Fruit fly (Drosophila melanogaster): ENCODE measurements around the gene Ulp1.
A peak's percentile ranks its signal among the peaks of the same experiment; 100 is the strongest.

Gene Ulp1

DNA sequence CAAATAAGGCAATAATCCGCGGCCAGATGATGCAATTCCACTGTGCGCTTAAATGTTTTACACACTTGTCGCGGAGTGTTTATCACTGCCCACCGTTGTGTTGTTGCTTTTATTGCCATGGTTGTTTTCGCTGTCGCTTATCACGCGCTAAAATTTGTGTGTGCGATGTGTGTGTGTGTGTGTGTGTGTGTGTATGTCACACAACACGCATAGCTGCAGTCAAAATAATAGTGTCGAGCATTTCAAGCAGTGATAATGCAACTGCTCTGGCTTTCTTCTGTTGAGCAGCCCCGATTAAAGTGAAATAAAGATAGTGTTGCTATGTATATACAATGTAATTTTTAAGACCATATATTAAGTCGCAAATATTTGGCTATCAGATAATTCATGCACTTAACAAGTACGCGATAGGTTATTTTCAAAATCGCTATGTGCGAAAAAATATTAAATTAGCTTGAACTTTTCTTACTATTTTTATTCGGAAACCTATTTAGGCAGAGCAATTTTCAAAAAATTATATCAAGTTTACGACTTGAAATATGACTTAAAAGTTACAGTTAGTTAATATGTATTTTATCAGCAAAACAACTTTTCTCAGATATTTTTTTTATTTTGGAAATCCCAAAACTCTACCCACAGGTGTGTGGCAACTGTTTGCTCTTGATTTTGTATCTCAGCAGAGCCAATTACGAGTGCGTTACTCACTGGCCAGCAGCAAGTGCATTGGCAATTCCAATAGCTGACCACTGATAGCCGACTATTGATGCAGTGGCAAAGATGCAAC lies 41.6 kb downstream of the Ulp1 start (continued):
- TF ChIP-seq Jra (GFP tag; optimal IDR thresholded peaks at IDR 0.05): no peak

DNA sequence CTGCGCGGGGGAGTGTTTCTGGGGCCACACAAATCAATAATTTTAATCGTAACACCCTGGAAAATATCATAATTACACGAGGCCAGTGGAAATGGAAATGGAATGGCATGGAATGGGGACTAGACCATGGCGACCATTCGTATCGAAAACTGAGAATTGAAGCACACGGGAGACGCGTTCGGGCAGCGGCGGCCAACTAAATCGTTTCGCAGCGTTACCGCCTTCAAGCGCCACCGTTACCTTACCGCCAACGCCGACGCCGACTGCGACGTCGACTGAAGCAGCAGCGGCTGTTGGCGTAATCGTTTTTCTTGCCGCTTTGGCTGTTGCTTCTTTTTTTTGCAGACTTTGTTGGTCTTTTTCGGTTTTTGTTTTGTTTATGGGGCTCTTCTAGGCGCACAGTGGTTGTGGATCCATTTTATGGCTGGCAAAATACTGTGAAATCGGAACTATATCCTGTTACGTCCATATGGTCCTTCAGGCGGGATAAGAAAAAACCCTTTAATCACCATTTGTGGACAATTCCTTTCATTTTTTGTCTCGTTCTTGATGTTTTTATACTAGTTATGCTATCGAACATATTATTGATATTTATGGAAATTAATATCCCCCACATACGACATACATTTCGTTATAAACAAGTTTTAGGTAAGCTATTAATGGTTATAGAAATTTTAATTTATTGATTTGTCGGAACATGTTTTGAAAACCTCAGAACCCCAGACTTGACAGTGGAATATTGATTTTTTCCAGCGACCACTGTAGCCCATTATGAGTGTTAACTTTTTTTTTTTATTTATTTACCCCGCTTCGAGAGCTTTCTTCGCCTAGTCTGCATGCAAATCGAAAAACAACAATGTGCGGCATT lies 42.6 kb downstream of the Ulp1 start:
- TF ChIP-seq Dfd (GFP tag; optimal IDR thresholded peaks at IDR 0.05) (no peak), Myc (optimal IDR thresholded peaks at IDR 0.05) (no peak), Sp1 (GFP tag; optimal IDR thresholded peaks at IDR 0.05) (no peak), Rel (GFP tag; optimal IDR thresholded peaks at IDR 0.05) (no peak), Rel (tag; optimal IDR thresholded peaks at IDR 0.05) (peak; percentile 48), Hr83 (GFP tag; optimal IDR thresholded peaks at IDR 0.05; ENCODE audit: poor library complexity, severe bottlenecking) (no peak), psq (GFP tag; optimal IDR thresholded peaks at IDR 0.05) (no peak), Mio (GFP tag; optimal IDR thresholded peaks at IDR 0.05) (no peak), br (GFP tag; optimal IDR thresholded peaks at IDR 0.05) (peak; percentile 43), CrebA (GFP tag; optimal IDR thresholded peaks at IDR 0.05; ENCODE audit: borderline replicate concordance) (peak; percentile 55), tai (GFP tag; optimal IDR thresholded peaks at IDR 0.05) (no peak), OdsH (GFP tag; optimal IDR thresholded peaks at IDR 0.05) (no peak), woc (GFP tag; optimal IDR thresholded peaks at IDR 0.05) (no peak), dl (GFP tag; optimal IDR thresholded peaks at IDR 0.05; ENCODE audit: insufficient read depth in 1 of 2, partially characterized antibody in 2 of 2) (no peak)

DNA sequence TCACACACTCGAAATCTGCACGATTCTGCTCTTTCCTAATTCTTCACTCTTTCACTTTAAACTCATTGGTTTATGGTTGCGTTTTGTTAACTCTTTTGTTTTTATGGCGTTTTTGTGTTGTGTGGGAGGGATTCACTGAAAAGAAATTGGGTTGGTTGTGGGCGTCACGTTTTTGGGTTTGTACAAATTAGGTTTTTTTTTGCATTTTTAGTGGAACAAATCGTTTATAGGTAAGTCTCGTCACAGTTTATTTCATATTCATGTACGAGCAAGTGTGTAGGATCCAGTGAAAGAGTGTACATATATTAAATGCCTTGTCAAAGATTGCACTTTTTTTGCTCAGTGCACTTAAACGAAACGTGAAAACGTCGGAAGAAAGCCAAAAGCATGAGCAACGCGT lies 43.3 kb downstream of the Ulp1 start:
- TF ChIP-seq Rel (GFP tag; optimal IDR thresholded peaks at IDR 0.05) (no peak), Rel (tag; optimal IDR thresholded peaks at IDR 0.05) (no peak), Dfd (GFP tag; optimal IDR thresholded peaks at IDR 0.05) (no peak), ey (GFP tag; optimal IDR thresholded peaks at IDR 0.05) (peak; percentile 73), Hr78 (GFP tag; optimal IDR thresholded peaks at IDR 0.05) (no peak), fru (GFP tag; optimal IDR thresholded peaks at IDR 0.05) (peak; percentile 77), CG32264 (GFP tag; optimal IDR thresholded peaks at IDR 0.05) (peak; percentile 8), pan (optimal IDR thresholded peaks at IDR 0.05) (no peak), rgr (GFP tag; optimal IDR thresholded peaks at IDR 0.05) (peak; percentile 67), OdsH (GFP tag; optimal IDR thresholded peaks at IDR 0.05) (peak; percentile 71), foxo (GFP tag; optimal IDR thresholded peaks at IDR 0.05) (peak in 1 of 2 experiments; percentile 83), Hnf4 (GFP tag; optimal IDR thresholded peaks at IDR 0.05) (peak; percentile 36), woc (GFP tag; optimal IDR thresholded peaks at IDR 0.05) (peak; percentile 29), Hr83 (GFP tag; optimal IDR thresholded peaks at IDR 0.05; ENCODE audit: poor library complexity, severe bottlenecking) (no peak), Sp1 (GFP tag; optimal IDR thresholded peaks at IDR 0.05) (peak; percentile 55), Jra (GFP tag; optimal IDR thresholded peaks at IDR 0.05) (no peak), br (GFP tag; optimal IDR thresholded peaks at IDR 0.05) (peak; percentile 26), psq (GFP tag; optimal IDR thresholded peaks at IDR 0.05) (peak; percentile 76), h (GFP tag; optimal IDR thresholded peaks at IDR 0.05) (peak; percentile 73)

DNA sequence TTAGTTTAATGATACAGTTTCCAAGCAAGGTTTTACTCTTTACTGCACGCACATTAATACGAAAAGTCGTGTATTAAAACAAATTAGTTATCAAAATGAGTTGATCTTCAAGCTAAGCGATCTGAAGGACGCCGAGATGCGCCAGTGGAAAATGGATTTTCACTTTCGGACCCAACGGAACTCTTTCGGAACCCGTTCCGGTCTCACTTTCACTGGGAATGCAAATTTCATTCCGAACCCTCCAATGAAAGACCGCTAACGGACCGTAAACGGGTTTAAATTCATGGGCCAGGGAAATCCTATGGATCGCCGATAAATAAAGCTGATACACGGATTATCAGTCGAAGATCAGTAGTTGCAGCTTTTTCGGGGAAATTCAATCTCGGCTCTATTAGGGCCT lies 44.5 kb downstream of the Ulp1 start:
- TF ChIP-seq ey (GFP tag; optimal IDR thresholded peaks at IDR 0.05) (no peak), lola (GFP tag; optimal IDR thresholded peaks at IDR 0.05) (no peak), sv (GFP tag; optimal IDR thresholded peaks at IDR 0.05) (no peak), Myc (optimal IDR thresholded peaks at IDR 0.05) (no peak), rgr (GFP tag; optimal IDR thresholded peaks at IDR 0.05) (no peak), Sp1 (GFP tag; optimal IDR thresholded peaks at IDR 0.05) (no peak), N (GFP tag; optimal IDR thresholded peaks at IDR 0.05) (no peak), dsf (GFP tag; optimal IDR thresholded peaks at IDR 0.05; ENCODE audit: borderline replicate concordance) (no peak), jim (GFP tag; optimal IDR thresholded peaks at IDR 0.05) (no peak)
